Worm (Caenorhabditis elegans): ENCODE data around the gene B0353.1.

B0353.1 gene

DNA sequence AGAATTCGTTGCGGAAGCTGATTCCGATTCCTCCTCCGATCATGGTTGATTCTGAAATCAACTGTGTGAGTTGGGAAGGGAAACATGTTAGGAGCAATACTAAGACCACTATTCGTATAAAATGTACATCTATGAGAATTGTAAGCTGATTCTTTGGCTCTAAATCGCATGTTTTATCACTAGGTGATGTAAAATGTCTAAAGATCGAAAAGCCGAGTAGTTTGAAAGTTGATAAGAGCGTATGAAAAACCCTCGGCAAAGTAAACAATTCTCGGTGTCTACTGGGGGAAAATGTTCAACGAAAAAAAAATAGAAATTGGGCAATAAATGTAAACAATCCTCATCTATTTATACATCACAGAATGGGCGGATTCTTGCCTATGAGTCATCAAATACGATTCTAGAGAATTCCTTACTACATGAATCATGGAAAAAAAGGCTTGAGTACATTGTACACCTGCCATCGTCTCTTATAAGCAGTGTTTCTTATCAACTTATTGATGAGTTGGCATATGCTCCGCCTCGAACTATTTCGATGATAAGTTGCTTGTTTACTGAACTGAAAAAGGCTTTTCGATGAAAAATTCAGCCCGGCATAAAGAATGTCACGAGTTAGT lies 44.7 kb downstream of the B0353.1 start, which contains the start of gene lec-6 (continued):
- TF ChIP-seq nhr-27 (tag; optimal IDR thresholded peaks at IDR 0.05): no peak
- no peak for TF ChIP-seq rcor-1 (GFP tag; IDR thresholded peaks at IDR 0.05)
- TF ChIP-seq ztf-28 (GFP tag; IDR thresholded peaks at IDR 0.05): no peak
- 0 out of 2 replicates have a peak, but pooled peaks have one; percentile 16 for TF ChIP-seq let-526 (GFP tag; IDR thresholded peaks at IDR 0.05)
- TF ChIP-seq chd-7 (tag; optimal IDR thresholded peaks at IDR 0.05): no peak
- no peak for TF ChIP-seq B0261.1 (tag; optimal IDR thresholded peaks at IDR 0.05)
- TF ChIP-seq die-1 (tag; optimal IDR thresholded peaks at IDR 0.05): no peak
- no peak for TF ChIP-seq somi-1 (GFP tag; optimal IDR thresholded peaks at IDR 0.05)
- TF ChIP-seq efl-1 (GFP tag; optimal IDR thresholded peaks at IDR 0.05): no peak
- TF ChIP-seq Y56A3A.18 (GFP tag; IDR thresholded peaks at IDR 0.05): no peak
- TF ChIP-seq F52B5.7 (tag; optimal IDR thresholded peaks at IDR 0.05): no peak
- peak; percentile 92 to 96 for TF ChIP-seq let-607 (tag; optimal IDR thresholded peaks at IDR 0.05)
- TF ChIP-seq snpc-3.4 (tag; optimal IDR thresholded peaks at IDR 0.05): no peak
- TF ChIP-seq B0035.1 (tag; optimal IDR thresholded peaks at IDR 0.05): no peak
- TF ChIP-seq lin-35 (GFP tag; optimal IDR thresholded peaks at IDR 0.05): no peak
- TF ChIP-seq ceh-91 (GFP tag; IDR thresholded peaks at IDR 0.05): no peak
- TF ChIP-seq aptf-3 (GFP tag; IDR thresholded peaks at IDR 0.05): no peak
- no peak for TF ChIP-seq unc-130 (GFP tag; optimal IDR thresholded peaks at IDR 0.05)
- TF ChIP-seq hlh-26 (GFP tag; conservative IDR thresholded peaks at IDR 0.05): no peak
- no peak for TF ChIP-seq ceh-27 (GFP tag; optimal IDR thresholded peaks at IDR 0.05)
- TF ChIP-seq ets-4 (GFP tag; optimal IDR thresholded peaks at IDR 0.05): peak; percentile 70
- no peak for TF ChIP-seq repo-1 (tag; optimal IDR thresholded peaks at IDR 0.05)
- no peak for TF ChIP-seq ceh-79 (tag; optimal IDR thresholded peaks at IDR 0.05)
- peak; percentile 66 for TF ChIP-seq ZK185.1 (tag; optimal IDR thresholded peaks at IDR 0.05; ENCODE audit: poor library complexity, severe bottlenecking)

- TF ChIP-seq ama-1 (optimal IDR thresholded peaks at IDR 0.05) (no peak), ama-1 (GFP tag; optimal IDR thresholded peaks at IDR 0.05) (no peak), ztf-26 (tag; optimal IDR thresholded peaks at IDR 0.05) (no peak), nhr-120 (GFP tag; IDR thresholded peaks at IDR 0.05) (no peak), lag-1 (GFP tag; IDR thresholded peaks at IDR 0.05) (no peak), aptf-2 (GFP tag; conservative IDR thresholded peaks at IDR 0.05) (no peak), Y53F4B.3 (GFP tag; IDR thresholded peaks at IDR 0.05) (no peak), madf-10 (tag; optimal IDR thresholded peaks at IDR 0.05) (no peak), ztf-22 (GFP tag; optimal IDR thresholded peaks at IDR 0.05) (no peak), lin-54 (GFP tag; optimal IDR thresholded peaks at IDR 0.05) (no peak), F10E7.11 (tag; optimal IDR thresholded peaks at IDR 0.05) (no peak)
Observed at ce11 chrIII:605415-606054, 49.8 kb downstream of the B0353.1 start, which contains the start of the genes Y55B1AR.4 and ttr-7. Gene Y55B1AR.4 (minus strand): TSS chrIII:605515. Gene ttr-7 (plus strand): TSS chrIII:606004.

DNA sequence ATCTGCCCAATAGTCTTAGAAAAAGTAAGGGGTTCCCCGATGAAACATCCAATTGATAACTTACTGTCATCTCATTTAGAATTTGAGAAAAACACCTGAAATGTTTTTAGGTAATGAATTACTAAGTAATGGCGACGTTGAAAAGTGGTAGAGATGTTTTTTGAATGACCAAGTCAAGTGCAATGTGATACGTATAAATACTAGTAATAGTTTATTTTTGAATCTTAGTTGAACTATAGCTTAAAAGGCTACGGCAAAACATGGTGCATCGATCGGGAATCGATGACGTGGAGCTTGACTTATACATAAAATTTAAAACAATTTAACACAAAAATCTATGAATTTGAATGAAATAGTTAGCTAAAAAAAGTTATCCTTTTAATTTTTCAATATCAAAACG lies 53.8 kb downstream of the B0353.1 start, which contains the start of gene best-17:
best-17 (minus strand) TSS at position 101 of the 400 bp plus-strand sequence.
- TF ChIP-seq somi-1 (GFP tag; optimal IDR thresholded peaks at IDR 0.05): no peak
- no peak for TF ChIP-seq Y53F4B.3 (GFP tag; IDR thresholded peaks at IDR 0.05)
- no peak for TF ChIP-seq nhr-90 (tag; optimal IDR thresholded peaks at IDR 0.05)
- TF ChIP-seq sdz-38 (tag; optimal IDR thresholded peaks at IDR 0.05): no peak
- TF ChIP-seq repo-1 (tag; optimal IDR thresholded peaks at IDR 0.05): no peak
- no peak for TF ChIP-seq nhr-179 (tag; optimal IDR thresholded peaks at IDR 0.05)
- TF ChIP-seq B0019.2 (GFP tag; conservative IDR thresholded peaks at IDR 0.05): no peak

All from whole organism, young adult.